Fruit fly (Drosophila melanogaster): ENCODE results near the gene bab2.
A peak's percentile ranks its signal among the peaks of the same experiment; 100 is the strongest.

Gene bab2

DNA sequence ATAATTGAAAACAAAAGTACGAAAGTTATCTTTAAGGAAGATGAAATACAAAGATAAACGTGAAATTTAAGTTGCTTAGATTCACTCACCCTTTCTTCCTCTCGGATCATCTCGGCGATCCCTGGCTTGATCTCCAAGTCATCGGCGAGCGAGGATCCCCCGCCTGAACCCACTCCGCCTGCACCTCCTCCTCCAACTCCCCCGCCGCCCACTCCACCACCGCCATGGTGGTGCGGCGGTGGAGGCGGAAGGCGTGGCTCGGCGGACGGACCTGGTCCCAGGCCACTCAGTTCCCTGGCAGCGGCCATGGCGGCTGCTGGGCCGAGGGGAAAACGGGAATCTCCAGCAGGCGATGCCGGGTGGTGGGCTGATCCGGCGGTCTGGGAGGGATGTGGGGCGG is 78.1 kb downstream of the bab2 start:
- TF ChIP-seq CG17801 (GFP tag; optimal IDR thresholded peaks at IDR 0.05; ENCODE audit: partially characterized antibody): no peak

DNA sequence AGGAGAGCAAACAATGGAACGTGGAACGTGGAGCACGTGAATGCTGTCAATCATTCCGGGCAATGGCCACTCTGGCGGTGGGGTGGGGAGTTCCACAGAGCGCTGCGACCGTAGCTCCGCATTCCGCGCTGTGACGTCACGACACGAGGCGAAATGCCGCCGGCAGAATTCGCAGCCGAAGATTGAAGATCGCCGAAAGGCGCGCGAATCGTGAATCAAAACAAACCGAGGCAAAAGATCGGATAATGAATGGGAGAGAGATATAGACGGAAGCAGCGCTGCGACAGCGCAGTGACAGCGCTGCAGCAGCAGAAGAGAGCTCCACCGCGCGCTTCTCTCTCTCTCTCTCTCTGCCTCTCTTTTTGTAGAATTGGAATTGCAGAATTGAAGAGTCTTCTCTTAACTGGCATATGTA is 78.5 kb downstream of the bab2 start:
- no peak for TF ChIP-seq CG17801 (GFP tag; optimal IDR thresholded peaks at IDR 0.05; ENCODE audit: partially characterized antibody)

DNA sequence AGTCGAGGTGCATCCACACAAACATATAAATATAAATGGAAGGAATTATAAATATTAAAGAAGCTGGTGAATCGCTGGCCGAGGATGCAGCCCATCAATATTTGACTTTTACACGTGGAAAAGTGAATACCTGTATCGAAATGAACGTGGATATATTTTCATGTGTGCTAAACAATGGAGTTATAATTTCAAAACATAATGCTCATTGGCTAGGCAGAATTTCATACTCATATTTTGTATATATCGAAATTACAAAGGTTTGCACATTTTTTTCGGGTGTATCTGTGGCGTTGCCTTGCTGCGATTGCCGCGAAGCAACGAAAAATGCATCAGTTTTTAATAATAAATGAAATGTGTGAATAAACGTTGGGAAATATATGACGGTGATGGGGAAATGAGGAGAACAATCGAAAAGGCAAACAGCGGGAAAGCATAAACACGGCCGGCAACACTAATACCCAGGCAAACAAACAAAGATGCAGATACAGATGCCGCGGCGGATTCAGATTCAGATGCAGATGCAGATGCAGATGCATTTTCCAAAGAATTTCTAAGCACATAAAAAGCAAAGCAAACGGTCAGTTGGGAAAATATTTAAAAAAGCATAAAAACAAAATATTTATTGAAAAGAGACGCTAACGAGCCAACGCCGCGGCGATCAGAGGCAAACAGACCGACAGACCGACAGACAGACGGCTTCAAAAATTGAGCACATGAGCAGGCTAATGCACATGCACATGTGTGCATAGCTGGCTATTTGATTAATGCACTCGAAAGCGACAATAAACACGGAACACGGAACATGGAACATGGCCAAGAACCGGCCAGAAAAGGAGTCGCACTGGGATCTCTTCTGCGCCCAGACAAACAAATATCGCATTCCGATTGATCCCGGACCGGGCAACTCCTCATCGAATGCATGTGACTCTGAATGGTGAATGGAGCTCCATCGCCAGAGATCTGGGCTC is 79.8 kb downstream of the bab2 start:
- no peak for TF ChIP-seq CG17801 (GFP tag; optimal IDR thresholded peaks at IDR 0.05; ENCODE audit: partially characterized antibody)

DNA sequence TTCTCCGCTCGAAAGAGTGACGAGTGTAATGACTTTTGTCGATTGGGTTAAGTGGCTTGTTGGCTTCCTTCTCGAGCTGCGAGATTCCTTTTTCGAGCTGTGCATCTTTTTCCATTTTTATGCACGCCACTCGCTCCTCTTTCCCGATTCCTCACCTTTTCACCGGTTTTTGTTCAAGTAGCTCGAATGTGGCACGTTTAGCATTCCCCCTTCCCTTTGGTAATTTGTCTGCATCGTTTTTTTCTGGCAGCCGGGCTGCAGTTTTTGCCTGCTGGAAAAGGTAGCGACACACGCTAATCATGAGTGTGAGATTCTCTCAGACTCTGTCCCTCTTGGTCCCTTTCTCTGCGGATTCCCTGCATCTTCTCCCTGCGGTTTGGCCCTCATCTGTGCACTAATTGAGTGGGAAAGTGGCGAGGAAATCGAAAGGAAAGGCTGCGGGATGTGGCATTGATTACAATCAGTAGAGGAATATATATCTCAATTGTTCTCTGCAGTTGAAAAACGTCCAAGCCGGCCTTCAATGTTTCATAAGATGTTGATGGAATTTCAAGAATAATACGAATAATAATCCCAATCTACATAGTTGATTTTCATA is 81.0 kb downstream of the bab2 start:
- no peak for TF ChIP-seq CG17801 (GFP tag; optimal IDR thresholded peaks at IDR 0.05; ENCODE audit: partially characterized antibody)

DNA sequence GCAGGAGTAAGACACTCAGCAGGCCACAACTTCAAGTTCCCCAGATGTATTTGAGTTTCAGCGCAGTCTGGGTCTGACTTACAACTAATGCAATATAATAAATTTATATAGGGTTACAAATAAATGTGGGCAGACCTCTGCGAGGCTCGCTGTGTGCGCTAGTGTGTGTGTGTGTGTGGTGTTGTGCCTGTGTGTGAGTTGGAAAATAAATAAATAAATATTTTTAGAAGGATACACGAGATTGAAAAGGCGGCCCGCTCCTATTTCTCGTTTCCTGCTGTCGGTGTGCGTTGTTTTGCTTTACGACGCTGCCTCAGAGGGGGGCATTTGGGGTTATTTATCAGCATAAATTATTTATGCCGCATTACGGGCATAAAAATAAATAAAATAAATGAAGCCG is 82.4 kb downstream of the bab2 start:
- TF ChIP-seq CG17801 (GFP tag; optimal IDR thresholded peaks at IDR 0.05; ENCODE audit: partially characterized antibody): no peak

DNA sequence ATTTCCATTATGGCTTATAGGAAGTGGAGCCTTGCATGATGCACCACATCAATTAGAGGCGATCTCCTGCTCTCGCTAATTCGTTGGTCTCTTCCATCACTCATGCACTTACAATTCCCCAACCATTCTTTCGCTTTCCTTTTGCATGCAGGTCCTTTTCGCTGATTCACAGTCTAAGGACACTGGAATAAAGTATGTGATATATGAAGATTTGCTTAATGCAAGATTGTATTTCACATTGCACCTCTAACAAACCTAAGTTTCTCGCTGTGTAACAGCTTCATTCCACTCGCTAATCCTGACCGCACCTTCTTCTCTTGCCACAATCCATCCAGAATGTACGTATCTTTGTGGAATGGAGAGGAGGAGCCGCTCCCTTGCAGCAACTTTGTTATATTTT is 83.0 kb downstream of the bab2 start:
- no peak for TF ChIP-seq CG17801 (GFP tag; optimal IDR thresholded peaks at IDR 0.05; ENCODE audit: partially characterized antibody)

DNA sequence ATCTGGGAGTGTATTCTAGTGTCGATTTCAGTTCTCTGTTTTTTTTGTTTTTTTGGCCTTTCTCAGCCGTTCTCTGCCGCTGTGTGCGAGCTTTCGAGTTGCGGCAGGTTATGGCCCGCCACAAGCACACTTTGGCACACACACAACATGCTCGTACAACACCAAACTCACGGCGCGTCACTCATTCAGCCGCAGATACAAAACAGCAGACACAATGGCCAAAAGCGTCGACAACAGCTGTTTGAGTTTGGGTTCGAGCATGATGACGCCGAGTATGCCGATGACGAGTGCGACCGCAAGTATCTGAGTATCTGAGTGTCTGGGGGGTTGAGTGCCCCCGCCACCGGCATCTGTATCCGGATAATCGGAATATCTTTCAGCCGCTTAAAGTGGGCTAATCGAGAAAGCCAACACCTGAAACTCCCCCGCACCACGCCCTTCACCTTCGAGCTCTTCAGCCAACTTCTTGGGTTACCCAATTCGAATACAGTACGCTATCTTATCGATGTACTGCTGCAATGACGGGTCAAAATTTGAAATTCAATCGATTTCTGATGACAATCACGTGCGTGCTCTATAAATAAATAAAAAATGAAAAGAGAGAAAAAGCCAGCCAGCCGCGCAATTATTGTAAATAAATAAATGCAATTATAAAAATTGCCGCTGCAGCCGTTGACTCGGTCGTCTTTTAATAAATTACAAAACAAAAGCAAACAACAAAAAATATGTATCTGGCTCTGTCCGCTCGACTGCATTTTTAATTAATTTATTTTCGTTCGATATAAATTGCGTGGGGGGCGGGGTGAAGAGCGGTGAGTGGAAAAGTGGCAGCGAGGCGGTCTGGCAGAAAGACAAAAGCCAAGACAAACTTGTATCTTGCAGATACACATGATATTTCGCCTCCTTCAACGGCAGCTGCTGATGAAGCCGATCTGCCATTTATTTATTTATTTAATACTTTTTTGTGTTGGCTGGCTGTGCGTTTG is 83.9 kb downstream of the bab2 start:
- peak; percentile 17 for TF ChIP-seq CG17801 (GFP tag; optimal IDR thresholded peaks at IDR 0.05; ENCODE audit: partially characterized antibody)

DNA sequence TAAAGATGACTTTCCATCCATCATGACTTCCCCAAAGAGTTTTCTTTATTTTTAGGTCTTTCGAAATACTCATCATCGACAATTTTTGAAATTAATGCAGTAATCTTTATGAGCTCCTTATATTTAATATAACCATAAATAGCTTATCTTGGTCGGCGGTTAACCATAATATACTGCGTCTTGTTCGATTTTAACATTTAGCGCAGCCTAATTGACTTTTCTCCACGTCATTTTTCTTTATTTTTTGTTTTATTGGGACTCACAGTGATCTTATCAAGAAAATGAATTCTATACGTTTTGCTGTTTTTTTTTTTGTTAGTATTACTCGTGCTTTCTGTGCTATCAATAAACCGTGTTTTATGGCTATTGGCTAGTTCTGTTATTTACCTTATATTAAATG is 84.8 kb downstream of the bab2 start:
- no peak for TF ChIP-seq CG17801 (GFP tag; optimal IDR thresholded peaks at IDR 0.05; ENCODE audit: partially characterized antibody)

DNA sequence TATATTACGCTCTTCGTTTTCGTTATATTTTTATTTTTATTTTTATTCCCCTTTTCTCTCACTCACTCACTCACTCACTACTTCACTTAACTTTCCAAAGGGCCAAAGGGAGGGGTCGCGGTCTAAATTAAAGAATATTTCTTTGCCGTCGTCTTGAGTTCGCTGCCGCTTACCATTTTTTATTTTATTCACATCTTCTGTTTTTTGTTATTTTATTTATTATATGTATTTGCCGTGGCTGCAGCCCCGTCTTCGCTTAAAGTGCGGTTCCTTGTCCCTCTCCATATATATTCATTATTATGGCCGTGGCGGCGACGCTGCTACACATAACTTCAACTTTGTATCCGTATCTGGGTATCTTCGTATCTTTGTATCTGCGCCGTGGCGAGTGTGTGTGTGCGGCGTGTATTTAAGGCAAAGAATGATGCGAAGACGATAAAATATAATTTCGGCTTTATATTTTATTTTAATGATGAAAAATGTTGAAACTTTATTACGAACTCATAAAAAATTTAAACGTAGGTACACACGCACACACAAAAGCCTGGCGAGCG is 86.0 kb downstream of the bab2 start:
- no peak for TF ChIP-seq CG17801 (GFP tag; optimal IDR thresholded peaks at IDR 0.05; ENCODE audit: partially characterized antibody)
